Worm (Caenorhabditis elegans): ENCODE data around the gene T04A6.1.
A peak's percentile ranks its signal among the peaks of the same experiment; 100 is the strongest.

Gene T04A6.1

ce11 chrIII:7616228-7616627 is at the start of gene T04A6.1:
Gene T04A6.1, plus strand, starts transcription at chrIII:7616528.
- TF ChIP-seq lin-39 (tag; optimal IDR thresholded peaks at IDR 0.05), result no peak
- no peak for TF ChIP-seq R02D3.7 (tag; optimal IDR thresholded peaks at IDR 0.05)
- TF ChIP-seq nhr-11 (tag; optimal IDR thresholded peaks at IDR 0.05), result no peak
- no peak for TF ChIP-seq lsy-12 (tag; optimal IDR thresholded peaks at IDR 0.05)
- TF ChIP-seq fkh-10 (GFP tag; optimal IDR thresholded peaks at IDR 0.05), result no peak
- TF ChIP-seq ceh-16 (tag; optimal IDR thresholded peaks at IDR 0.05), result no peak
- no peak for TF ChIP-seq nhr-25 (tag; optimal IDR thresholded peaks at IDR 0.05)
- TF ChIP-seq fkh-2 (tag; optimal IDR thresholded peaks at IDR 0.05), result no peak
- TF ChIP-seq ztf-11 (tag; optimal IDR thresholded peaks at IDR 0.05), result no peak

ce11 chrIII:7570083-7570695 is 46.1 kb upstream of the T04A6.1 start, which contains the start of gene R13A5.7:
Gene R13A5.7, minus strand, starts transcription at chrIII:7570133.
- no peak for TF ChIP-seq nhr-76 (tag; optimal IDR thresholded peaks at IDR 0.05)
- TF ChIP-seq elt-3 (tag; optimal IDR thresholded peaks at IDR 0.05), result no peak
- no peak for TF ChIP-seq nhr-12 (tag; optimal IDR thresholded peaks at IDR 0.05)
- no peak for TF ChIP-seq zag-1 (tag; optimal IDR thresholded peaks at IDR 0.05)
- TF ChIP-seq daf-12 (tag; optimal IDR thresholded peaks at IDR 0.05), result no peak
- TF ChIP-seq ceh-82 (tag; optimal IDR thresholded peaks at IDR 0.05), result peak; percentile 4
- no peak for TF ChIP-seq ceh-9 (tag; optimal IDR thresholded peaks at IDR 0.05)
- no peak for TF ChIP-seq nhr-67 (tag; optimal IDR thresholded peaks at IDR 0.05)
- TF ChIP-seq nhr-23 (tag; optimal IDR thresholded peaks at IDR 0.05), result peak; percentile 76
- no peak for TF ChIP-seq nhr-77 (tag; optimal IDR thresholded peaks at IDR 0.05)
- no peak for TF ChIP-seq nhr-237 (tag; optimal IDR thresholded peaks at IDR 0.05)
- peak; percentile 24 for TF ChIP-seq lsy-12 (tag; optimal IDR thresholded peaks at IDR 0.05)
- no peak for TF ChIP-seq ama-1 (optimal IDR thresholded peaks at IDR 0.05)
- TF ChIP-seq lin-15B (tag; optimal IDR thresholded peaks at IDR 0.05), result peak; percentile 48
- TF ChIP-seq aly-2 (tag; optimal IDR thresholded peaks at IDR 0.05), result no peak
- TF ChIP-seq nhr-11 (tag; optimal IDR thresholded peaks at IDR 0.05), result peak; percentile 39
- no peak for TF ChIP-seq ceh-16 (tag; optimal IDR thresholded peaks at IDR 0.05)
- peak; percentile 20 for TF ChIP-seq elt-1 (tag; optimal IDR thresholded peaks at IDR 0.05)
- peak; percentile 50 for TF ChIP-seq lin-39 (tag; optimal IDR thresholded peaks at IDR 0.05)
- TF ChIP-seq nhr-43 (tag; optimal IDR thresholded peaks at IDR 0.05; ENCODE audit: poor library complexity, severe bottlenecking), result peak; percentile 72
- TF ChIP-seq hmg-11 (tag; optimal IDR thresholded peaks at IDR 0.05), result peak; percentile 91
- TF ChIP-seq nhr-28 (tag; optimal IDR thresholded peaks at IDR 0.05), result no peak
- no peak for TF ChIP-seq mml-1 (tag; optimal IDR thresholded peaks at IDR 0.05)
- TF ChIP-seq pha-4 (tag; optimal IDR thresholded peaks at IDR 0.05), result peak; percentile 88
- TF ChIP-seq tbx-2 (tag; optimal IDR thresholded peaks at IDR 0.05), result peak; percentile 46
- TF ChIP-seq jun-1 (tag; optimal IDR thresholded peaks at IDR 0.05), result peak; percentile 80
- no peak for TF ChIP-seq fos-1 (tag; optimal IDR thresholded peaks at IDR 0.05)
- peak; percentile 39 for TF ChIP-seq R02D3.7 (tag; optimal IDR thresholded peaks at IDR 0.05)
- TF ChIP-seq eor-1 (tag; optimal IDR thresholded peaks at IDR 0.05), result no peak
- no peak for TF ChIP-seq fkh-10 (GFP tag; optimal IDR thresholded peaks at IDR 0.05)
- peak; percentile 67 for TF ChIP-seq egl-27 (tag; optimal IDR thresholded peaks at IDR 0.05)
- peak; percentile 71 for TF ChIP-seq ceh-28 (tag; optimal IDR thresholded peaks at IDR 0.05)
- no peak for TF ChIP-seq ztf-11 (tag; optimal IDR thresholded peaks at IDR 0.05)
- TF ChIP-seq ztf-4 (tag; optimal IDR thresholded peaks at IDR 0.05), result no peak
- no peak for TF ChIP-seq sea-2 (GFP tag; optimal IDR thresholded peaks at IDR 0.05)
- no peak for TF ChIP-seq unc-39 (tag; optimal IDR thresholded peaks at IDR 0.05)
- TF ChIP-seq unc-62 (GFP tag; optimal IDR thresholded peaks at IDR 0.05), result peak; percentile 64
- peak; percentile 77 for TF ChIP-seq elt-2 (tag; optimal IDR thresholded peaks at IDR 0.05)
- TF ChIP-seq pqm-1 (tag; optimal IDR thresholded peaks at IDR 0.05), result peak; percentile 55
- no peak for TF ChIP-seq ZK546.5 (tag; optimal IDR thresholded peaks at IDR 0.05)
- TF ChIP-seq nhr-25 (tag; optimal IDR thresholded peaks at IDR 0.05), result peak; percentile 48
- TF ChIP-seq skn-1 (tag; optimal IDR thresholded peaks at IDR 0.05), result peak; percentile 43
- TF ChIP-seq snpc-4 (tag; optimal IDR thresholded peaks at IDR 0.05), result peak; percentile 69
- TF ChIP-seq fkh-2 (tag; optimal IDR thresholded peaks at IDR 0.05), result no peak
- TF ChIP-seq mdl-1 (tag; optimal IDR thresholded peaks at IDR 0.05), result peak; percentile 80
- peak; percentile 88 for TF ChIP-seq nfya-1 (tag; optimal IDR thresholded peaks at IDR 0.05; ENCODE audit: insufficient read depth)
- peak; percentile 47 for TF ChIP-seq egl-5 (tag; optimal IDR thresholded peaks at IDR 0.05)

All from whole organism, L3 larva.